Fruit fly (Drosophila melanogaster) whole organism, wandering third instar larva: ENCODE data around the gene CG34297.

Experiments
- Abd-B ChIP-seq: fragments of >200 bp; optimal IDR thresholded peaks from 2 replicates; lab custom pipeline; 2017; ENCODE audit warnings: missing biosample characterization, missing genetic modification characterization
- CG32264 ChIP-seq: fragments of 200-800 bp; sonication (Bioruptor generic); optimal IDR thresholded peaks from 2 replicates; lab custom pipeline; 2016; ENCODE audit warnings: missing biosample characterization, missing genetic modification characterization
- CG9705 ChIP-seq: fragments of 200-800 bp; sonication (Bioruptor generic); optimal IDR thresholded peaks from 2 replicates; lab custom pipeline; 2018; ENCODE audit warnings: missing biosample characterization, mild to moderate bottlenecking, missing genetic modification characterization
- Dif ChIP-seq: fragments of 200-275, 200-300 bp; sonication (Bioruptor generic); optimal IDR thresholded peaks from 2 replicates; lab custom pipeline; 2018; ENCODE audit warnings: missing biosample characterization, missing genetic modification characterization; ENCODE audit not compliant: partially characterized antibody
- GATAd ChIP-seq: sonication (Bioruptor generic); optimal IDR thresholded peaks from 2 replicates; lab custom pipeline; 2016; ENCODE audit warnings: missing biosample characterization, missing genetic modification characterization
- HLH106 ChIP-seq: fragments of 200-800 bp; optimal IDR thresholded peaks from 3 replicates; lab custom pipeline; 2019; ENCODE audit warnings: missing biosample characterization, mild to moderate bottlenecking, missing genetic modification characterization, moderate library complexity
- Hnf4 ChIP-seq: fragments of 200-800 bp; sonication (Bioruptor generic); optimal IDR thresholded peaks from 2 replicates; lab custom pipeline; 2016; ENCODE audit warnings: missing biosample characterization, mild to moderate bottlenecking, missing genetic modification characterization
- Hr78 ChIP-seq: fragments of >200 bp; optimal IDR thresholded peaks from 2 replicates; lab custom pipeline; 2017; ENCODE audit warnings: missing biosample characterization, missing genetic modification characterization
- Hr83 ChIP-seq: fragments of 200-300 bp; sonication (Bioruptor generic); optimal IDR thresholded peaks from 2 replicates; lab custom pipeline; 2016; ENCODE audit warnings: missing biosample characterization, mild to moderate bottlenecking, missing genetic modification characterization, moderate library complexity; ENCODE audit not compliant: poor library complexity, severe bottlenecking
- Jra ChIP-seq: sonication (Bioruptor generic); optimal IDR thresholded peaks from 2 replicates; lab custom pipeline; 2016; ENCODE audit warnings: missing biosample characterization, missing genetic modification characterization
- Myc ChIP-seq: fragments of >200 bp; optimal IDR thresholded peaks from 2 replicates; lab custom pipeline; 2017
- N ChIP-seq: fragments of >200 bp; optimal IDR thresholded peaks from 2 replicates; lab custom pipeline; 2018; ENCODE audit warnings: missing biosample characterization, missing external identifiers, missing genetic modification characterization
- OdsH ChIP-seq: fragments of 200-800 bp; sonication (Bioruptor generic); optimal IDR thresholded peaks from 2 replicates; lab custom pipeline; 2016; ENCODE audit warnings: missing biosample characterization, mild to moderate bottlenecking, missing genetic modification characterization
- Rel ChIP-seq, 2 experiments: fragments of 200-800 bp; sonication (Bioruptor generic) in 1 of 2; optimal IDR thresholded peaks; 2 replicates in 1 of 2; 3 replicates in 1 of 2; lab custom pipeline; 2016 to 2019; ENCODE audit warnings: mild to moderate bottlenecking in 2 of 2, missing biosample characterization in 2 of 2, missing genetic modification characterization in 2 of 2, moderate library complexity in 1 of 2
- Sp1 ChIP-seq: fragments of 200-800 bp; sonication (Bioruptor generic); optimal IDR thresholded peaks from 3 replicates; lab custom pipeline; 2019; ENCODE audit warnings: missing biosample characterization, mild to moderate bottlenecking, missing genetic modification characterization, moderate library complexity
- Vsx2 ChIP-seq: fragments of 200-300, 225-300 bp; sonication (Bioruptor generic); optimal IDR thresholded peaks from 2 replicates; lab custom pipeline; 2018; ENCODE audit warnings: missing biosample characterization, missing genetic modification characterization; ENCODE audit not compliant: partially characterized antibody
- br ChIP-seq: fragments of 200-800 bp; sonication (Bioruptor generic); optimal IDR thresholded peaks from 2 replicates; lab custom pipeline; 2016; ENCODE audit warnings: missing biosample characterization, missing genetic modification characterization
- brk ChIP-seq: fragments of 200-800 bp; sonication (Bioruptor generic); optimal IDR thresholded peaks from 2 replicates; lab custom pipeline; 2016; ENCODE audit warnings: missing biosample characterization, mild to moderate bottlenecking, missing genetic modification characterization
- dl ChIP-seq, 2 experiments: fragments of 175-275, 200-275 bp in 1 of 2; fragments of 200-275 bp in 1 of 2; sonication (Bioruptor generic); optimal IDR thresholded peaks; lab custom pipeline; 2018; ENCODE audit warnings: mild to moderate bottlenecking in 2 of 2, missing biosample characterization in 2 of 2, missing genetic modification characterization in 2 of 2, moderate library complexity in 2 of 2; ENCODE audit not compliant: partially characterized antibody in 2 of 2, insufficient read depth in 1 of 2
- dsf ChIP-seq: sonication (Bioruptor generic); optimal IDR thresholded peaks from 2 replicates; lab custom pipeline; 2016; ENCODE audit warnings: missing biosample characterization, missing genetic modification characterization, borderline replicate concordance
- foxo ChIP-seq, 2 experiments: fragments of 200-800 bp; sonication (Bioruptor generic); optimal IDR thresholded peaks; 2 replicates in 1 of 2; 3 replicates in 1 of 2; lab custom pipeline; 2016 to 2017; ENCODE audit warnings: missing biosample characterization in 2 of 2, missing genetic modification characterization in 2 of 2
- fru ChIP-seq: fragments of 200-800 bp; sonication (Bioruptor generic); optimal IDR thresholded peaks from 3 replicates; lab custom pipeline; 2016; ENCODE audit warnings: missing biosample characterization, mild to moderate bottlenecking, missing genetic modification characterization
- h ChIP-seq: fragments of 200-800 bp; sonication (Bioruptor generic); optimal IDR thresholded peaks from 3 replicates; lab custom pipeline; 2016; ENCODE audit warnings: missing biosample characterization, mild to moderate bottlenecking, missing genetic modification characterization
- jim ChIP-seq: fragments of 175-275, 200-325 bp; sonication (Bioruptor generic); optimal IDR thresholded peaks from 2 replicates; lab custom pipeline; 2016; ENCODE audit warnings: missing biosample characterization, mild to moderate bottlenecking, missing genetic modification characterization
- lola ChIP-seq: fragments of >200 bp; optimal IDR thresholded peaks from 2 replicates; lab custom pipeline; 2017; ENCODE audit warnings: missing biosample characterization, missing genetic modification characterization
- psq ChIP-seq: fragments of 200-800 bp; sonication (Bioruptor generic); optimal IDR thresholded peaks from 3 replicates; lab custom pipeline; 2017; ENCODE audit warnings: missing biosample characterization, mild to moderate bottlenecking, missing genetic modification characterization, moderate library complexity
- sage ChIP-seq: fragments of 200-800 bp; sonication (Bioruptor generic); optimal IDR thresholded peaks from 2 replicates; lab custom pipeline; 2016; ENCODE audit warnings: missing biosample characterization, mild to moderate bottlenecking, missing genetic modification characterization
- sv ChIP-seq: fragments of 200-800 bp; sonication (Bioruptor generic); optimal IDR thresholded peaks from 3 replicates; lab custom pipeline; 2016; ENCODE audit warnings: missing biosample characterization, missing genetic modification characterization
- tai ChIP-seq: sonication (Bioruptor generic); optimal IDR thresholded peaks from 2 replicates; lab custom pipeline; 2016; ENCODE audit warnings: missing biosample characterization, missing genetic modification characterization
- usp ChIP-seq: fragments of >200 bp; optimal IDR thresholded peaks from 2 replicates; lab custom pipeline; 2017; ENCODE audit warnings: missing biosample characterization, missing genetic modification characterization
- woc ChIP-seq: sonication (Bioruptor generic); optimal IDR thresholded peaks from 2 replicates; lab custom pipeline; 2016; ENCODE audit warnings: missing biosample characterization, mild to moderate bottlenecking, missing genetic modification characterization

CG34297 gene

DNA sequence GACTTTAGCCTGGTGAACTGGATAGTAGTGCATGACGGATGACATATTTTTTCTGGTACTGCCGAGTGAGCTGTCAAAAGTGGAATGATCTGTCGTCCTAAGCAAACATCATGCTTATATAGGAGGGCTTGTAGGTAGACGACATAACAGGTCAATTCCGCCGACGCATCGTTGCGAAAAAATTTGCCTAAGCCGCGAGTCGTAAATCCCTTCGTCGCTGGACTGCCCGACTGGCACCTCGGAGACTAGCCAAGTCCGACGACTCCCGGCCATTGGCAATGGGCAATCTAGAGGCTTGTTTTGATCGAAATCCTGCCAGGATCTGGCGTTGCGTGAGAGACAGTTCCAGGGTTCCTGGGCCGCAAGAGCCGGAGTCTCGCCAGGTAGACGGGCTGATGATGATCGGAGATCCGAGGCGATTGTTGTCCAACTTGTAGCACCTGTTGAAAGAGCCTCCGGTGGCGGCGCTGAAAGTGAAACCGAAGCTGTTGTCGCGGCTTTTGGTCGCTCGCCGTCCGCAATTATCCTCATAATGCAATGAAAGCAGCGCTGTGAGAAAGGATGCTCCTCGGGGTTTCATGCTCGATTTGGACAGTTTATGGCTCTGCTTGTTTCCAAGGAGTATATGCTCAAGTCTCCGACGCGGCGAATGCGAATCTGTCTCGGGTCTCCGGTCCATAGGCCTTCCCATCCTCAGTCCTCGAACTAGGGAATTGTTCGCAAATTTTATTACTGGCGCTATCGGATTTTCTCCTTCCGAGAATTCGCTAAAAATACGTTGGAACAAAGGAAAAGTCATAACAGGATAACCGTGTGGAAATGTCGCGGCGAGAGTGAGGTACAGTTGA, 6.5 kb upstream of the CG34297 start, which contains the start of gene zen:
TSS of gene zen (minus strand) at position 91 of the 848 bp plus-strand sequence.
- TF ChIP-seq brk (GFP tag; lab: Kevin White, UChicago) (no peak), Dif (GFP tag; lab: Kevin White, UChicago) (no peak), CG9705 (no peak), dsf (GFP tag; lab: Kevin White, UChicago) (no peak), Hnf4 (GFP tag; lab: Kevin White, UChicago) (no peak), fru (GFP tag; lab: Kevin White, UChicago) (no peak), usp (GFP tag; lab: Kevin White, UChicago) (no peak), GATAd (GFP tag; lab: Kevin White, UChicago) (no peak), HLH106 (no peak), tai (GFP tag; lab: Kevin White, UChicago) (no peak), Vsx2 (no peak), sage (GFP tag; lab: Kevin White, UChicago) (no peak), Sp1 (GFP tag; lab: Kevin White, UChicago) (no peak), dl (GFP tag; optimal IDR thresholded peaks at IDR 0.05; lab: Kevin White, UChicago; ENCODE audit: insufficient read depth in 1 of 2, partially characterized antibody in 2 of 2) (no peak)
- TF ChIP-seq, all 38 proteins: peak for 0

DNA sequence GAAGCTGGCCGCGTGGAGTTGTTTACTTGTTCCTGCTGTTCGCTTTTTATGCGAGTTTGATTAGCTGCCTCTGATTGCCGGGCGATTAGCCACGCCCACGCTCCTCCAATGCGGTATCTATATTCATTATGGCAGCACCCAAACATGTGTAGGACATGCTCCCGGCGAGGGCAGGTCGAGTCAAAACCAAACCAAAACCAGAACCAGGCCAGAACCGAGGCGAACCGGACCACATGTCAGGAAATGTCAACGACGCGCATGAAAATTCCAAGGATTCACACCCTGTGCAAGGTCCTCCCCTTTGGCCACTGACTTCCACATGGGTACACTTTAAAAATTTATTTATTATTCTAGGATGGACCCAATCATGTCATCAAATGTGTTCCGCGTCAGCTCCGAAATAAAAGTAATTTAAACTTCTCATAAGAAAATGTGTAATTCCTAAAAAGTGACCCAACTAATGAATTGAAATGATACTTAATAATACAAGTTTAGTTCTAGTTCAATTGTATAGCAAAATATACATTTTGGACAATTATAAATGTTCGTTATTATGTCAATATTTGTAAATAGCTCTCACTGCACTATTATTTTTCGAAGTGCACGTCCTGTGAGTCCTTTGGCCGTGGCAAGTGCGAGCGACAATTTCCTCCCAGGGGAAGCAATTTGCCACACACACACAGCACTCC, 3.8 kb upstream of the CG34297 start:
- TF ChIP-seq OdsH: no peak
- TF ChIP-seq lola (GFP tag; lab: Kevin White, UChicago): no peak
- TF ChIP-seq Abd-B: no peak
- TF ChIP-seq CG9705: no peak
- TF ChIP-seq br (GFP tag; lab: Kevin White, UChicago): no peak
- TF ChIP-seq h: no peak
- no peak for TF ChIP-seq dsf (GFP tag; lab: Kevin White, UChicago)
- TF ChIP-seq woc (GFP tag; lab: Kevin White, UChicago): no peak
- no peak for TF ChIP-seq Rel (GFP tag; optimal IDR thresholded peaks at IDR 0.05; lab: Kevin White, UChicago)
- TF ChIP-seq Rel (tag; optimal IDR thresholded peaks at IDR 0.05; lab: Kevin White, UChicago): no peak
- no peak for TF ChIP-seq Vsx2
- no peak for TF ChIP-seq usp (GFP tag; lab: Kevin White, UChicago)
- no peak for TF ChIP-seq sv (GFP tag; lab: Kevin White, UChicago)
- no peak for TF ChIP-seq psq (GFP tag; lab: Kevin White, UChicago)
- TF ChIP-seq Hr78 (GFP tag; lab: Kevin White, UChicago): no peak
- TF ChIP-seq, all 38 proteins: peak for 0

DNA sequence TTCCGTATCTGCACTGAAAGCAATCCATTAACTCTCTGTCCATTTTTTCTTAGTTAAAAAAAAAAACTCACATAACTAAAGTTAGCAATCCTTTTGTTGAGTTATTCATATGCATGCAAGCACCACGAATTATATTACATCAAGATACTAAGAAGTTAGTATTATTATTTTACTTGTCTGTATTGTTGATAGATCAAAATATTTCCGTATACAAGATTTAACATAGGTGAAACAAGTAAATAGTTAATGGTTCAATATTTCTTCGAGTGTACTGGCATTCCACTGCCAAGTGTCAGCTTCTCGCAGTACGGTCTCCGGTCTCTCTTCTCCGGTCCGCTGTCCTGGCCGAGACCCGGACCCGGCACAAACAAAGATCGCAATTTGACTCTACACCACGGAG, 1.6 kb downstream of the CG34297 start:
- TF ChIP-seq jim (GFP tag; lab: Kevin White, UChicago): no peak
- TF ChIP-seq Rel (GFP tag; optimal IDR thresholded peaks at IDR 0.05; lab: Kevin White, UChicago): no peak
- no peak for TF ChIP-seq Rel (tag; optimal IDR thresholded peaks at IDR 0.05; lab: Kevin White, UChicago)
- no peak for TF ChIP-seq h
- TF ChIP-seq foxo (GFP tag; optimal IDR thresholded peaks at IDR 0.05; lab: Kevin White, UChicago): no peak
- TF ChIP-seq CG9705: no peak
- TF ChIP-seq Hr78 (GFP tag; lab: Kevin White, UChicago): no peak
- TF ChIP-seq CG32264 (GFP tag; lab: Kevin White, UChicago): no peak
- TF ChIP-seq lola (GFP tag; lab: Kevin White, UChicago): no peak
- no peak for TF ChIP-seq brk (GFP tag; lab: Kevin White, UChicago)
- TF ChIP-seq Vsx2: no peak
- no peak for TF ChIP-seq usp (GFP tag; lab: Kevin White, UChicago)
- no peak for TF ChIP-seq HLH106
- TF ChIP-seq Myc (lab: Kevin White, UChicago): no peak
- no peak for TF ChIP-seq N (GFP tag; lab: Kevin White, UChicago)
- TF ChIP-seq tai (GFP tag; lab: Kevin White, UChicago): no peak
- no peak for TF ChIP-seq Jra (GFP tag; lab: Kevin White, UChicago)
- no peak for TF ChIP-seq sv (GFP tag; lab: Kevin White, UChicago)
- no peak for TF ChIP-seq Sp1 (GFP tag; lab: Kevin White, UChicago)
- TF ChIP-seq, all 38 proteins: peak for 0

DNA sequence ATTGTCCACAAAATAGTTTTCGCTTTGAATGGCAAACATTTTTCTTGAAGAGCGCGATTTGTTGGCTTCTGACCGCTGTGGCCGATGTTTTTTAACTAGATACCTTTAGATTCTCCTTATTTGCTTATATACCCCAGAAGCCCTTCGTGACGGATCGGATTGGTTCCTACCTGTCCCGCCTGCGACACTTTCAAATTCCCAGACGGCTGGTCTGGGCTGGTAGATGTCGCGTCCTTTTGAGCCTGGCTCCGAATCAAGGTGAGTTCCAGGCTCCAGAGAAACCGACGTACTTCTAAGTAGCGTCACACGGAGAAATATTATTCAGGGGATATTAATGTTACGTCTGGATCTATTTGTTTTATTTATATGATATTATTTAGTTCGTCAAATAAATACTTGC, 3.8 kb downstream of the CG34297 start, which contains the start of gene zen2:
TSS of gene zen2 (minus strand) at position 101 of the 400 bp plus-strand sequence.
- TF ChIP-seq N (GFP tag; lab: Kevin White, UChicago) (no peak), jim (GFP tag; lab: Kevin White, UChicago) (no peak), Hr83 (GFP tag; lab: Kevin White, UChicago) (no peak), tai (GFP tag; lab: Kevin White, UChicago) (no peak), psq (GFP tag; lab: Kevin White, UChicago) (no peak)
